Fruit fly (Drosophila melanogaster) Kc167 (cell line): ENCODE measurements around the gene CG14422.

Experiments
- Myc ChIP-seq: fragments of >200 bp; optimal IDR thresholded peaks from 2 replicates; lab custom pipeline; 2017; ENCODE audit warnings: missing external identifiers
- Sin3A ChIP-seq: fragments of >200 bp; optimal IDR thresholded peaks from 2 replicates; lab custom pipeline; 2018; ENCODE audit warnings: missing external identifiers
- h ChIP-seq: fragments of >200 bp; optimal IDR thresholded peaks from 3 replicates; lab custom pipeline; 2018; ENCODE audit warnings: missing external identifiers
- insv ChIP-seq: fragments of >200 bp; optimal IDR thresholded peaks from 3 replicates; lab custom pipeline; 2018; ENCODE audit warnings: missing external identifiers
- psq ChIP-seq: fragments of >200 bp; optimal IDR thresholded peaks from 2 replicates; lab custom pipeline; 2017; ENCODE audit warnings: missing external identifiers
- ttk ChIP-seq: sonication (Bioruptor generic); optimal IDR thresholded peaks from 2 replicates; lab custom pipeline; 2017; ENCODE audit warnings: missing external identifiers

The CG14422 gene

DNA sequence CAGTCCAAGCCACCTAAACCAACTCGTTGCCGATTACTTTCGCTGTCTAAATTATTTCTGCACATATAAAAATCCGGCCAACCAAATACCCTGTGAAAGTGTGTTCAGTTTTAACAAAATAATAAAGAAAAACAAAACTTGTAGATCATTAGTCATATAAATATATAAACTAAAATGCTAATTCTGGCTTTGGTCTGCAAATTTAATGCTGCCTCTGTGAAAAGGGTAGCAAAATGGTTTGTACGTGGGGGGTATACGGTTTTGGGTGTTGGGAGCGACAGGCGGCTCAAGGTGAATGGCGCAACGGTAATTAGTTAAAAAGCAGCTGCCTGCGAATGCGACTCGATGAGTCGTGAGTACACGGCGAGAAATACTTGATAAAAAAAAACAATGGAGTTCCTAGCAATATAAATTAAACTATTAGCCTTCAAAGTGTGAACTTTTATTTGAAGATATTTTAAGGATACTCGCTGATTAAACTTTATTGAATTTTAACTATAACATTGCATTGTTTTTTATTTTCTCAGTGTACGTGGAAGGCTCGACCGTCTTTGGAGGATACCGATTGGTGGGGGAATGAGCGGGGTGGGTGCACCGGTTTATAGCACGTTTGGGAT, 34.8 kb downstream of the CG14422 start:
- TF ChIP-seq psq (no peak), Sin3A (no peak)

DNA sequence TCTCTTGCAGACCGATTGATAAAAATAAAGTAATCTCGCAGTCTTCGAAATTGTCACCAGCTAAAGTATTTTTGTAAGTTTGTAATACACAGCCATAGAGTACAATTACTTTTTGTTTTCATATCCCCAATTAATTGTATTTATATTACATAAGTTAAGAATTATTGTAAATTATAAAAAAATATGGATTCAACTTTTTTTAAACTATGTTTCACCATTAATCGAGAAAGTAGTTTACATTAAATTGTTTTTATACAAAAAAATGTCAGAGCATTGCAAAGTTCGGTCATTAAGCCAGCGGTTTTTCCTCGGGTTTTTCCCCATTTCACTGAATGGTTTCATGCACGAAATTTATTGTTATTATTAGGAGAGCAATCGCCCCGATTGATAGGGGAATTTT, 37.1 kb downstream of the CG14422 start:
- TF ChIP-seq Sin3A: no peak
- TF ChIP-seq ttk (lab: Kevin White, UChicago): no peak
- TF ChIP-seq Myc (lab: Kevin White, UChicago): no peak

- TF ChIP-seq psq: no peak
- no peak for TF ChIP-seq Sin3A
- no peak for TF ChIP-seq ttk (lab: Kevin White, UChicago)
- TF ChIP-seq h (lab: Kevin White, UChicago): no peak
- TF ChIP-seq Myc (lab: Kevin White, UChicago): no peak
- TF ChIP-seq insv: no peak
Observed at dm6 chrX:2982441-2982995, 39.3 kb downstream of the CG14422 start.

DNA sequence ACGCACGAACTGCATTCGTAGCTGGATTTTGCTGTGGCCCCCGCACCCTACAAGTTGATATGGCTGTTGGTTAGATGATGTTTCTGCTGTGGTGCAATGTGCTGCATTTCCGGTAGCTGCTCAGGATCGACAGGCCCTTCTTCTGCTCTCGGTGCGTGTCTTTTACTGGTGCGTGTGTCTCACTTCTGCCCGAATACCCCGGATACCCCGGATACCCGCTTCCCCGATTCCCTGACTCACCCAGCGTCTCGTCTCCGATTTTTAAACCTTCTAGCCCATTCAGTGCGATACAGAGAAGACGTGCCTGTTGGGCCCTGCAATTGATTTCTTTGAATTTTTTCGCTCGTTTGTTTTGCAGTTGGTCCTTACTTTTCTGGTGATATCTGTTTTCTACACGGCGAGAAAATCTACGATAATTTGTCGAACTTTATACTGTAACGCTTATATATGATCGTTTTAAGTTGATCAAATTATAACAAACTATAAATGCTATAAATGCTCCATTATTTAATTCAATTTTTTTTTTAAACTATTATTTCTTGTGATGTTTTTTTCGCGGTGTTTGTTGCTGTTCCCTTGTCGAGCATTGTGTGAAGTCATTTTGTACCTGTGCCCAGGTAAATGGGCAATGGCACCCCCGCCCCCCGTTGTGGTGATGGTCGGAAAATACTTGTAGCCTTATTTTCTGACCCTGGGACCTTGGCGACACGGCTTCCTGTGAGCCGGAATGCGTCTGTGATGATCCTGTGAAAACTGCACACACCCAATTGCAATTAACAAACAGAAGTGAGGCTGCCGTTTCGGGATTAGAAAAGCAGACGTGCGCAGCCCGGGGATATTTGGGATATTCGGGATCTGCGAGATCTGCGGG, 42.0 kb downstream of the CG14422 start:
- TF ChIP-seq insv (no peak), h (lab: Kevin White, UChicago) (no peak), Sin3A (no peak), ttk (lab: Kevin White, UChicago) (no peak), Myc (lab: Kevin White, UChicago) (no peak), psq (no peak)

- TF ChIP-seq Sin3A: no peak
- TF ChIP-seq ttk (lab: Kevin White, UChicago): no peak
- no peak for TF ChIP-seq h (lab: Kevin White, UChicago)
- no peak for TF ChIP-seq Myc (lab: Kevin White, UChicago)
- TF ChIP-seq insv: no peak
- TF ChIP-seq psq: no peak
Observed at dm6 chrX:2987320-2987719, 44.1 kb downstream of the CG14422 start.

DNA sequence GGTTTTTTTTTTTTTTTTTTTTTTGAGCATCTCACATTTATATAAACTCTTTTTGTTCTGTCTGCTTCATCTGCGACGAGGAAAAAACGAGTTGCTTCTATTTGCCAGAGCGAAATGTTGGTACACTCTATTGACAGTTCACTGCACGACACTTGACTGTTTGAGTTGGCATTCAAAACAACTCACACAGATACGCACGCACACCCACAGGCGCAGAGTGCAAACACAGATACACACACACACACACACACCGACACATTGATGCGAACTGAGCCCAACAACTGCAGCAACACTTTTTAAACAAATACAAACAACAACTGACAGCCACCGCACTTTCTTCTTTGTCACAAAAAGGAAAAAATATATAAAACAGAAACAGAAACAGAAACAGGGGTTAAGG, 46.1 kb downstream of the CG14422 start:
- TF ChIP-seq h (lab: Kevin White, UChicago): no peak
- no peak for TF ChIP-seq Myc (lab: Kevin White, UChicago)
- no peak for TF ChIP-seq psq
- TF ChIP-seq ttk (lab: Kevin White, UChicago): no peak
- no peak for TF ChIP-seq Sin3A
- no peak for TF ChIP-seq insv

DNA sequence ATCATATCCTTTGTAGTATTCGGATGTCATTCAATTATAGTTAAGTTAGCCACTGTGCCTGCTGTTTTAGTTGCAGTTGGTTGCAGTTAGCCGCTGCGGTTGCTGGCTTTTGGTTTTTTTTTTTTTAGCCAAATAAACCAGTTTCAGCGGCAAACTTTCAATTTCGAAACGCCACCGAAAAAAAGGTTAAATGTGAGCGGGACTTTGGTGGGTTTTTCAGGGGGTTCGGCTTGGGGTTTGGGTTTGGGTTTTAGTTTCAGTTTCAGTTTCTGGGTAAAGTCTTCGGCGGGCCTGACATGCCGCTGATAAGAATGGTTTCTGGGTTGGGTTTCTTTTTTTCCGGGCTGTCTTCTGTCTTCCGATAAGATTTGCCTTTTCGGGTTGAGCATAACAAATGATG, 47.8 kb downstream of the CG14422 start:
- TF ChIP-seq Myc (lab: Kevin White, UChicago) (no peak), h (lab: Kevin White, UChicago) (no peak), psq (no peak), ttk (lab: Kevin White, UChicago) (no peak), insv (no peak), Sin3A (no peak)

DNA sequence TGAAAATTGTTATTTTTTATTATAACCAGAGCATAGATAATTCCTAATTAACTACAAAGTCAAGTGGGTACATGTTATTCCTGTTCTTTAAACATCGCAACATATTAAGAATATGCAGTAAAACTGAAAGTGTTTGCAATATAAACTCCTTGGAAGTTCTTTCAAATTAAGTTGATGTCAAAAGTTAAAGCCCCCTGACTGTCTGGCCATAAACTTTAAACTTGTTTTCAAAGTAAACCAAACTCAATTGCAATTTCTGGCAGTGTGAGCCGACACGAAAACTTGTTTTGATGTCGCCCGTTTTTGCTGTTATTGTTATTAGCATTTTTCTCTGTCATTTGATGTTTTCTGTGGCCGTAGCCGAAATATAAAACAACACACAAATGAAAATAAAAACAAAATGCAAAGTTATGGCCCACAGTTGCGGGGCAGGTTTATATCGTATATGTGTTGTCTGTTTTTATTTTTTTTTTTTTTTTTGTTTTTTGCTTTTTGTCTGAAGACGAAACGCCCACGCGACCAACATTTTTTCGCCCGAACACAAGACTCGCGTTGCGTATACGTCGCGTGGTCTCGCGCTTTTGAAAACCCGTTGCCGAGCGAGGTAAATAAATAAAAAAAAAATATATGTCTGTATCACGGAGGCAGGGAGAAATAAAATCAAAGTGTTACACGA, 50.0 kb downstream of the CG14422 start:
- TF ChIP-seq Sin3A (no peak), insv (no peak), psq (no peak), Myc (lab: Kevin White, UChicago) (no peak), h (lab: Kevin White, UChicago) (no peak), ttk (lab: Kevin White, UChicago) (no peak)
